Worm (Caenorhabditis elegans): Measurements from ENCODE around the gene pals-38.

Gene pals-38

ce11 chrV:12468363-12468762, 21.6 kb upstream of the pals-38 start, which contains the start of gene F28C1.3:
Gene F28C1.3 (plus strand): TSS chrV:12468663.
- TF ChIP-seq tbx-7 (tag; optimal IDR thresholded peaks at IDR 0.05), result no peak
- no peak for TF ChIP-seq F13H6.1 (tag; optimal IDR thresholded peaks at IDR 0.05)
- TF ChIP-seq Y22D7AL.16 (tag; optimal IDR thresholded peaks at IDR 0.05), result no peak
- no peak for TF ChIP-seq pqm-1 (tag; optimal IDR thresholded peaks at IDR 0.05)
- no peak for TF ChIP-seq pros-1 (tag; optimal IDR thresholded peaks at IDR 0.05)
- TF ChIP-seq K02D7.2 (tag; optimal IDR thresholded peaks at IDR 0.05), result no peak

- TF ChIP-seq ceh-9 (tag; optimal IDR thresholded peaks at IDR 0.05), result no peak
- peak; percentile 32 for TF ChIP-seq elt-2 (tag; optimal IDR thresholded peaks at IDR 0.05)
These were observed 21.0 kb upstream of the pals-38 start for ce11 chrV:12467755-12468154.

ce11 chrV:12466653-12467052, 19.9 kb upstream of the pals-38 start:
- TF ChIP-seq ceh-9 (tag; optimal IDR thresholded peaks at IDR 0.05) (no peak), ceh-34 (tag; optimal IDR thresholded peaks at IDR 0.05) (no peak), dmd-4 (tag; optimal IDR thresholded peaks at IDR 0.05; ENCODE audit: borderline replicate concordance) (no peak), nhr-11 (tag; optimal IDR thresholded peaks at IDR 0.05) (no peak), K02D7.2 (tag; optimal IDR thresholded peaks at IDR 0.05) (no peak), sox-4 (tag; optimal IDR thresholded peaks at IDR 0.05) (no peak), odd-2 (tag; optimal IDR thresholded peaks at IDR 0.05) (no peak)

ce11 chrV:12465399-12465798, 18.6 kb upstream of the pals-38 start:
- TF ChIP-seq K02D7.2 (tag; optimal IDR thresholded peaks at IDR 0.05), result no peak
- TF ChIP-seq pros-1 (tag; optimal IDR thresholded peaks at IDR 0.05), result no peak
- TF ChIP-seq ceh-30 (tag; optimal IDR thresholded peaks at IDR 0.05), result peak; percentile 29
- no peak for TF ChIP-seq sox-4 (tag; optimal IDR thresholded peaks at IDR 0.05)
- no peak for TF ChIP-seq odd-2 (tag; optimal IDR thresholded peaks at IDR 0.05)
- no peak for TF ChIP-seq eyg-1 (tag; optimal IDR thresholded peaks at IDR 0.05)
- TF ChIP-seq ceh-22 (tag; optimal IDR thresholded peaks at IDR 0.05), result no peak
- TF ChIP-seq ceh-34 (tag; optimal IDR thresholded peaks at IDR 0.05), result peak; percentile 79
- no peak for TF ChIP-seq dve-1 (tag; optimal IDR thresholded peaks at IDR 0.05)
- TF ChIP-seq ama-1 (optimal IDR thresholded peaks at IDR 0.05), result no peak
- TF ChIP-seq ahr-1 (tag; optimal IDR thresholded peaks at IDR 0.05), result no peak
- TF ChIP-seq nhr-11 (tag; optimal IDR thresholded peaks at IDR 0.05), result no peak
- no peak for TF ChIP-seq pat-9 (tag; optimal IDR thresholded peaks at IDR 0.05)
- TF ChIP-seq rnt-1 (tag; optimal IDR thresholded peaks at IDR 0.05), result peak; percentile 65
- TF ChIP-seq madf-2 (tag; optimal IDR thresholded peaks at IDR 0.05), result peak; percentile 44
- no peak for TF ChIP-seq C08G9.2 (tag; optimal IDR thresholded peaks at IDR 0.05)
- peak; percentile 90 for TF ChIP-seq unc-55 (GFP tag; optimal IDR thresholded peaks at IDR 0.05)
- TF ChIP-seq sdc-2 (tag; optimal IDR thresholded peaks at IDR 0.05), result no peak
- peak; percentile 3 for TF ChIP-seq fkh-10 (GFP tag; optimal IDR thresholded peaks at IDR 0.05)
- no peak for TF ChIP-seq ceh-2 (tag; optimal IDR thresholded peaks at IDR 0.05)
- TF ChIP-seq lim-6 (tag; optimal IDR thresholded peaks at IDR 0.05), result no peak
- no peak for TF ChIP-seq gmeb-2 (tag; optimal IDR thresholded peaks at IDR 0.05)
- no peak for TF ChIP-seq dmd-4 (tag; optimal IDR thresholded peaks at IDR 0.05; ENCODE audit: borderline replicate concordance)
- no peak for TF ChIP-seq lin-11 (tag; optimal IDR thresholded peaks at IDR 0.05)
- TF ChIP-seq ceh-6 (GFP tag; optimal IDR thresholded peaks at IDR 0.05), result no peak
- peak; percentile 75 for TF ChIP-seq nfya-1 (tag; optimal IDR thresholded peaks at IDR 0.05)
- peak; percentile 23 for TF ChIP-seq fax-1 (tag; optimal IDR thresholded peaks at IDR 0.05)
- no peak for TF ChIP-seq unc-86 (tag; optimal IDR thresholded peaks at IDR 0.05)
- no peak for TF ChIP-seq che-1 (tag; optimal IDR thresholded peaks at IDR 0.05)
- TF ChIP-seq ets-4 (tag; optimal IDR thresholded peaks at IDR 0.05), result no peak
- peak; percentile 91 for TF ChIP-seq ceh-18 (tag; optimal IDR thresholded peaks at IDR 0.05)
- no peak for TF ChIP-seq T23F11.4 (GFP tag; optimal IDR thresholded peaks at IDR 0.05)
- no peak for TF ChIP-seq pax-1 (tag; optimal IDR thresholded peaks at IDR 0.05)
- TF ChIP-seq ref-2 (tag; optimal IDR thresholded peaks at IDR 0.05), result peak; percentile 67
- no peak for TF ChIP-seq ceh-9 (tag; optimal IDR thresholded peaks at IDR 0.05)
- TF ChIP-seq zip-5 (tag; optimal IDR thresholded peaks at IDR 0.05), result no peak
- TF ChIP-seq ceh-48 (tag; optimal IDR thresholded peaks at IDR 0.05), result peak; percentile 92
- no peak for TF ChIP-seq elt-4 (tag; optimal IDR thresholded peaks at IDR 0.05)
- TF ChIP-seq hlh-30 (tag; optimal IDR thresholded peaks at IDR 0.05; ENCODE audit: insufficient read depth), result no peak
- TF ChIP-seq hlh-8 (tag; optimal IDR thresholded peaks at IDR 0.05), result no peak
- TF ChIP-seq npax-4 (tag; optimal IDR thresholded peaks at IDR 0.05), result no peak
- no peak for TF ChIP-seq ztf-16 (tag; optimal IDR thresholded peaks at IDR 0.05)
- TF ChIP-seq Y22D7AL.16 (tag; optimal IDR thresholded peaks at IDR 0.05), result no peak
